Fruit fly (Drosophila melanogaster) whole organism, pupa: ENCODE measurements around the gene dsf.

ENCODE experiments used
- CG17806 ChIP-seq: fragments of 200-800 bp; sonication (Bioruptor generic); optimal IDR thresholded peaks from 2 replicates; lab custom pipeline; 2018; ENCODE audit warnings: missing biosample characterization, mild to moderate bottlenecking, missing genetic modification characterization, moderate library complexity
- Pif1B ChIP-seq: fragments of 200-800 bp; sonication (Bioruptor generic); optimal IDR thresholded peaks from 3 replicates; lab custom pipeline; 2016; ENCODE audit warnings: missing biosample characterization, missing genetic modification characterization
- rn ChIP-seq: fragments of 200-800 bp; sonication (Bioruptor generic); IDR thresholded peaks from 2 replicates; pipeline ENCODE4 v1.3.6; 2022; ENCODE audit warnings: missing biosample characterization, missing genetic modification characterization

dm6 chr2L:5964851-5965250 is 39.1 kb downstream of the dsf start, which contains the start of gene psd:
- TF ChIP-seq CG17806 (tag; lab: Kevin White, UChicago), result no peak
- TF ChIP-seq rn (GFP tag; lab: Robert Waterston, UW), result no peak
- no peak for TF ChIP-seq Pif1B (GFP tag; lab: Kevin White, UChicago)
